Worm (Caenorhabditis elegans): Measurements from ENCODE around the gene C17G10.1.

DNA sequence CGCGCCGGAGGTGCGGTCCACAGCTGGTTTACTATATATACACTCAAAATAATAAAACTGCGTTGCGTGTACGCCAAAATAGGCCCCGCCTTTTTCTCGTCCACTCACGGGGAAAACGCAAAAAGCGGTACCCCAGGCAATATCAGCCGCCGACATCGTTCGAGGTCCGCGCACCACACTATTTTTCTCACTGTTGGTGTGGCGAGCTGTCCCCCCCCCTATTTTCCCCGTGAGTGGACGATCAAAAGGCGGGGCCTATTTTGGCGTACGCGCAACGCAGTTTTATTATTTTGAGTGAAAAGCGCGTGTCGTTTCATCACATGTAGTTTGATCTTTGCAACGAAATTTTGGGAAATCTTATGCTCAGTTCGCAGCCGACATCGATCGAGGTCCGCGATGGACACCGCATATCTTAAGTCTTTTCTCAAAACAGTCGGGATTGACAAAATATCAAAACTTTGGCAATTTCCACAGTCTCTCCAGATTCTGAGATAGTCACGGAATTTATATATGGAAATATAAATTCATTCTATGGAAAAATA is 31.2 kb upstream of the C17G10.1 start:
- no peak for TF ChIP-seq dao-5 (tag; optimal IDR thresholded peaks at IDR 0.05)
- TF ChIP-seq W03F9.2 (tag; optimal IDR thresholded peaks at IDR 0.05) = no peak

All from whole organism, L4/young adult.